Worm (Caenorhabditis elegans) whole organism, midembryonic: ENCODE measurements around the gene Y7A5A.13.

Experiments
- T22C8.4 ChIP-seq: fragments of 200-800 bp; sonication (Bioruptor generic); IDR thresholded peaks from 2 replicates; pipeline ENCODE4 v1.3.6; 2022; ENCODE audit warnings: missing genetic modification characterization, missing compliant biosample characterization
- cog-1 ChIP-seq: sonication (generic microtip); optimal IDR thresholded peaks from 2 replicates; lab custom pipeline; 2016; ENCODE audit warnings: missing genetic modification characterization, missing compliant biosample characterization
- flt-1 ChIP-seq: fragments of 200-800 bp; sonication (Bioruptor generic); IDR thresholded peaks from 2 replicates; pipeline ENCODE4 v1.3.6; 2022; ENCODE audit warnings: missing genetic modification characterization, missing compliant biosample characterization
- klf-2 ChIP-seq: fragments of 200-800 bp; sonication (Bioruptor generic); conservative IDR thresholded peaks from 2 replicates; pipeline ENCODE4 v1.3.6; 2022; ENCODE audit warnings: missing genetic modification reagents, missing genetic modification characterization, missing compliant biosample characterization
- med-1 ChIP-seq: sonication (generic microtip); optimal IDR thresholded peaks from 2 replicates; lab custom pipeline; 2017; ENCODE audit warnings: missing genetic modification characterization, mild to moderate bottlenecking, missing compliant biosample characterization, antibody characterized with exemption, missing genetic modification reagents; ENCODE audit not compliant: insufficient read depth
- ref-1 ChIP-seq: fragments of 200-800 bp; sonication (Bioruptor generic); conservative IDR thresholded peaks from 2 replicates; pipeline ENCODE4 v1.3.6; 2022; ENCODE audit warnings: missing genetic modification reagents, missing genetic modification characterization, missing compliant biosample characterization
- tab-1 ChIP-seq: fragments of 200-800 bp; sonication (Bioruptor generic); IDR thresholded peaks from 2 replicates; pipeline ENCODE4 v1.3.6; 2022; ENCODE audit warnings: missing genetic modification characterization, missing compliant biosample characterization
- ztf-23 ChIP-seq: fragments of 200-800 bp; sonication (Bioruptor generic); IDR thresholded peaks from 2 replicates; pipeline ENCODE4 v1.3.6; 2022; ENCODE audit warnings: missing genetic modification reagents, missing genetic modification characterization, missing compliant biosample characterization
- ztf-29 ChIP-seq: fragments of 200-800 bp; sonication (Bioruptor generic); IDR thresholded peaks from 2 replicates; pipeline ENCODE4 v1.3.6; 2022; ENCODE audit warnings: missing genetic modification reagents, missing genetic modification characterization, missing compliant biosample characterization

Y7A5A.13 gene

ce11 chrX:15746705-15747104 is 27.0 kb upstream of the Y7A5A.13 start, which contains the start of gene srxa-9:
srxa-9 (plus strand) TSS chrX:15747005.
- TF ChIP-seq cog-1 (no peak), ztf-29 (GFP tag; lab: Robert Waterston, UW) (no peak), tab-1 (no peak), ref-1 (GFP tag; lab: Robert Waterston, UW) (no peak), T22C8.4 (no peak), med-1 (GFP tag; lab: Kevin White, UChicago) (no peak), klf-2 (GFP tag; lab: Robert Waterston, UW) (no peak), ztf-23 (GFP tag; lab: Robert Waterston, UW) (no peak), flt-1 (GFP tag; lab: Robert Waterston, UW) (no peak)

ce11 chrX:15747814-15748213 is 25.8 kb upstream of the Y7A5A.13 start:
- TF ChIP-seq ztf-23 (GFP tag; lab: Robert Waterston, UW) = no peak
- TF ChIP-seq flt-1 (GFP tag; lab: Robert Waterston, UW) = 0 out of 2 replicates have a peak, but pooled peaks have one; percentile 13
- no peak for TF ChIP-seq cog-1
- no peak for TF ChIP-seq ref-1 (GFP tag; lab: Robert Waterston, UW)
- TF ChIP-seq T22C8.4 = 0 out of 2 replicates have a peak, but pooled peaks have one; percentile 5
- TF ChIP-seq med-1 (GFP tag; lab: Kevin White, UChicago) = no peak
- TF ChIP-seq ztf-29 (GFP tag; lab: Robert Waterston, UW) = no peak
- TF ChIP-seq tab-1 = 0 out of 2 replicates have a peak, but pooled peaks have one; percentile 17
- no peak for TF ChIP-seq klf-2 (GFP tag; lab: Robert Waterston, UW)

- no peak for TF ChIP-seq flt-1 (GFP tag; lab: Robert Waterston, UW)
Measured at ce11 chrX:15751245-15751644, 22.4 kb upstream of the Y7A5A.13 start.

ce11 chrX:15757169-15757568 is 16.5 kb upstream of the Y7A5A.13 start, which contains the start of gene wrt-4:
wrt-4 (minus strand) TSS chrX:15757269.
- TF ChIP-seq ref-1 (GFP tag; lab: Robert Waterston, UW) (no peak), cog-1 (no peak), flt-1 (GFP tag; lab: Robert Waterston, UW) (no peak), ztf-23 (GFP tag; lab: Robert Waterston, UW) (no peak), med-1 (GFP tag; lab: Kevin White, UChicago) (no peak), klf-2 (GFP tag; lab: Robert Waterston, UW) (no peak), tab-1 (no peak), ztf-29 (GFP tag; lab: Robert Waterston, UW) (no peak), T22C8.4 (no peak)

ce11 chrX:15759222-15759621 is 14.4 kb upstream of the Y7A5A.13 start:
- TF ChIP-seq tab-1 (no peak), ref-1 (GFP tag; lab: Robert Waterston, UW) (no peak), flt-1 (GFP tag; lab: Robert Waterston, UW) (no peak), cog-1 (no peak), klf-2 (GFP tag; lab: Robert Waterston, UW) (no peak), med-1 (GFP tag; lab: Kevin White, UChicago) (no peak), ztf-29 (GFP tag; lab: Robert Waterston, UW) (no peak)

- no peak for TF ChIP-seq ztf-23 (GFP tag; lab: Robert Waterston, UW)
Measured at ce11 chrX:15766147-15766546, 7.5 kb upstream of the Y7A5A.13 start, which contains the start of gene bus-17. bus-17 (minus strand) TSS chrX:15766354.

ce11 chrX:15766861-15767260 is 6.8 kb upstream of the Y7A5A.13 start:
- TF ChIP-seq ztf-23 (GFP tag; lab: Robert Waterston, UW) (no peak), ztf-29 (GFP tag; lab: Robert Waterston, UW) (no peak), tab-1 (no peak), ref-1 (GFP tag; lab: Robert Waterston, UW) (no peak), med-1 (GFP tag; lab: Kevin White, UChicago) (no peak), cog-1 (no peak), flt-1 (GFP tag; lab: Robert Waterston, UW) (no peak), klf-2 (GFP tag; lab: Robert Waterston, UW) (no peak), T22C8.4 (no peak)

ce11 chrX:15768532-15768931 is 5.1 kb upstream of the Y7A5A.13 start:
- TF ChIP-seq tab-1 (no peak), cog-1 (no peak), ztf-29 (GFP tag; lab: Robert Waterston, UW) (no peak), klf-2 (GFP tag; lab: Robert Waterston, UW) (no peak), med-1 (GFP tag; lab: Kevin White, UChicago) (no peak), ref-1 (GFP tag; lab: Robert Waterston, UW) (no peak), ztf-23 (GFP tag; lab: Robert Waterston, UW) (no peak), flt-1 (GFP tag; lab: Robert Waterston, UW) (no peak), T22C8.4 (no peak)

ce11 chrX:15769895-15770559 is 3.6 kb upstream of the Y7A5A.13 start:
- TF ChIP-seq ztf-23 (GFP tag; lab: Robert Waterston, UW) (no peak), tab-1 (no peak), med-1 (GFP tag; lab: Kevin White, UChicago) (no peak), klf-2 (GFP tag; lab: Robert Waterston, UW) (no peak), T22C8.4 (no peak), ztf-29 (GFP tag; lab: Robert Waterston, UW) (no peak), ref-1 (GFP tag; lab: Robert Waterston, UW) (no peak), flt-1 (GFP tag; lab: Robert Waterston, UW) (no peak), cog-1 (no peak)

ce11 chrX:15770787-15771186 is 2.9 kb upstream of the Y7A5A.13 start:
- TF ChIP-seq tab-1 (no peak), T22C8.4 (no peak), ztf-23 (GFP tag; lab: Robert Waterston, UW) (no peak), flt-1 (GFP tag; lab: Robert Waterston, UW) (no peak), med-1 (GFP tag; lab: Kevin White, UChicago) (no peak), cog-1 (no peak), klf-2 (GFP tag; lab: Robert Waterston, UW) (no peak), ref-1 (GFP tag; lab: Robert Waterston, UW) (no peak)
